Fruit fly (Drosophila melanogaster) whole organism, prepupa: ENCODE data around the gene CG12998.

Experiments
- CG31627 ChIP-seq: fragments of 200-800 bp; sonication (Bioruptor generic); optimal IDR thresholded peaks from 3 replicates; lab custom pipeline; 2016; ENCODE audit warnings: missing biosample characterization, missing genetic modification characterization
- CG4318 ChIP-seq: fragments of 200-800 bp; sonication (Bioruptor generic); optimal IDR thresholded peaks from 3 replicates; lab custom pipeline; 2017; ENCODE audit warnings: missing biosample characterization, mild to moderate bottlenecking, missing genetic modification characterization
- CG6276 ChIP-seq: fragments of 200-800 bp; sonication (Bioruptor generic); optimal IDR thresholded peaks from 2 replicates; lab custom pipeline; 2017; ENCODE audit warnings: missing biosample characterization, mild to moderate bottlenecking, missing genetic modification characterization
- CG6854 ChIP-seq: fragments of 200-800 bp; sonication (Bioruptor generic); optimal IDR thresholded peaks from 2 replicates; lab custom pipeline; 2017; ENCODE audit warnings: missing biosample characterization, mild to moderate bottlenecking, missing genetic modification characterization
- CG8319 ChIP-seq: fragments of 200-800 bp; sonication (Bioruptor generic); optimal IDR thresholded peaks from 3 replicates; lab custom pipeline; 2016; ENCODE audit warnings: missing biosample characterization, missing genetic modification characterization
- Hr38 ChIP-seq: sonication (Bioruptor generic); optimal IDR thresholded peaks from 2 replicates; lab custom pipeline; 2016; ENCODE audit warnings: missing biosample characterization, missing genetic modification characterization
- Met ChIP-seq: fragments of 200-800 bp; sonication (Bioruptor generic); optimal IDR thresholded peaks from 3 replicates; lab custom pipeline; 2016; ENCODE audit warnings: missing biosample characterization, missing genetic modification characterization

- no peak for TF ChIP-seq Hr38
- no peak for TF ChIP-seq CG4318 (GFP tag; lab: Kevin White, UChicago)
- TF ChIP-seq CG8319 (GFP tag; lab: Kevin White, UChicago): no peak
- no peak for TF ChIP-seq CG6854 (GFP tag; lab: Kevin White, UChicago)
- no peak for TF ChIP-seq CG31627
- TF ChIP-seq CG6276 (GFP tag; lab: Kevin White, UChicago): no peak
- TF ChIP-seq Met (GFP tag; lab: Kevin White, UChicago): no peak
Observed at dm6 chrX:17232642-17233041, 14.2 kb downstream of the CG12998 start, which contains the start of gene f.
